Worm (Caenorhabditis elegans) whole organism, late embryonic: ENCODE data around the gene vha-6.

Experiments
- K09A11.1 ChIP-seq: sonication (generic microtip); optimal IDR thresholded peaks from 2 replicates; lab custom pipeline; 2017; ENCODE audit warnings: antibody characterized with exemption, mild to moderate bottlenecking, missing genetic modification characterization, missing compliant biosample characterization; ENCODE audit not compliant: insufficient read depth
- Y22D7AL.16 ChIP-seq: sonication (generic microtip); optimal IDR thresholded peaks from 2 replicates; lab custom pipeline; 2016; ENCODE audit warnings: missing genetic modification characterization, missing compliant biosample characterization
- dve-1 ChIP-seq: sonication (generic microtip); optimal IDR thresholded peaks from 2 replicates; lab custom pipeline; 2017; ENCODE audit warnings: antibody characterized with exemption, mild to moderate bottlenecking, missing genetic modification characterization, missing compliant biosample characterization
- ets-4 ChIP-seq: sonication (generic microtip); optimal IDR thresholded peaks from 2 replicates; lab custom pipeline; 2016; ENCODE audit warnings: missing genetic modification characterization, missing compliant biosample characterization
- lin-11 ChIP-seq: fragments of 200-800 bp; sonication (Bioruptor generic); optimal IDR thresholded peaks from 2 replicates; lab custom pipeline; 2018; ENCODE audit warnings: mild to moderate bottlenecking, missing genetic modification characterization, missing compliant biosample characterization
- nfya-1 ChIP-seq: sonication (generic microtip); optimal IDR thresholded peaks from 2 replicates; lab custom pipeline; 2017; ENCODE audit warnings: missing genetic modification characterization, mild to moderate bottlenecking, missing compliant biosample characterization, antibody characterized with exemption, moderate library complexity
- nhr-11 ChIP-seq: fragments of 150-350 bp; optimal IDR thresholded peaks from 2 replicates; lab custom pipeline; 2014; ENCODE audit warnings: missing biosample characterization, missing genetic modification characterization

DNA sequence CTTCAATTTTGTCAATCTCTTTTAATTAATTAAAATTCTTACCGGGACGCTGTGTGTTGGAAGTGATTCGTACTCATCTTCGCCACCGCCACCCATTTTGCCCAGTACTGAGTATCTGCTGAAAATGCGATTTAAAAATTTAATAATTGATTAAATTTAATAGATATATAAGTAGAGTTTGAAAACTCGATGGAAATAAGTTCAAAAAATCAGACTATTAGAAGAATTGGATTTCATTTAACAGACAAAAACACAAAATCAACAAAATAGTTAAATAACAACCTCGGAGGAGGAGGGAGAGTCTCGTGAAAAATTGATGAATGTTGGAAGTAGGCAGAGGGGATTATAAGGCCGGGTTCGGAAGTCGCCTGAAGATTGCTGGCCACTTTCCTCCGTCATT is 33.7 kb upstream of the vha-6 start, which contains the start of gene mfn-1:
- no peak for TF ChIP-seq dve-1 (tag; lab: Kevin White, UChicago)
- TF ChIP-seq K09A11.1 (tag; lab: Kevin White, UChicago), result no peak
- TF ChIP-seq nfya-1 (tag; lab: Kevin White, UChicago), result no peak
- no peak for TF ChIP-seq lin-11 (tag; lab: Kevin White, UChicago)
- TF ChIP-seq Y22D7AL.16 (tag; lab: Kevin White, UChicago), result no peak
- TF ChIP-seq ets-4, result no peak
- no peak for TF ChIP-seq nhr-11 (tag; lab: Kevin White, UChicago)
